Worm (Caenorhabditis elegans): ENCODE data around the gene D1086.10.

DNA sequence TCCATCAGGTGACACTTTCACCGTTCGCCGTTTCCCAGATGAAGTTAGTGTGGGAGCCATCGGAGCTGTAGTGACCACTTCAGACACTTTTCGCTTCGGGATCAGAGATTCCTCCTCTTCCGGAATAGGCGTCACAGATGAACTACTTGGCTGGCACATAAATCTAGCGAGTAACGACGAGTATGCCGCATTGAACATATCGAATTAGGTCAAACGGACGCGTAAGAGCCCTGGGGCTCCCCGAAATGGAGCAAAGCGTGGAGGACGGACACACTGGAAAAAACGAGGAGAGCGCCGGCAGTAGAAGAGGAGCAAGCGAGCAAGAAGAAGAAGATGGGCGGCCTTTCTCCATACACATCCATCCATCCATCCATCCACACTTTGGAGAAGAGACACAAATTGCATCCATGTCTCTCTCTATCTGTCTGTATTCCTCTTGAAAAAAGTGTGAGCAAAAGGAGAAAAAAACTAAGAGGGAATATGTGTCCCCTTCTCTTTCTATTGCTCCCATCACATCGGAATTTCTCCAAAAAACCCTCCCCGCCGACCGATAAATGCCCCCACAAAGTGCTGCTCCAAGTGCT is 43.9 kb downstream of the D1086.10 start:
- TF ChIP-seq ces-1 (GFP tag; optimal IDR thresholded peaks at IDR 0.05), result no peak
- no peak for TF ChIP-seq daf-12 (tag; optimal IDR thresholded peaks at IDR 0.05)
- TF ChIP-seq ama-1 (optimal IDR thresholded peaks at IDR 0.05), result no peak
- TF ChIP-seq nhr-76 (tag; optimal IDR thresholded peaks at IDR 0.05), result no peak
- TF ChIP-seq Y105C5A.15 (GFP tag; IDR thresholded peaks at IDR 0.05), result no peak
- no peak for TF ChIP-seq ztf-11 (tag; optimal IDR thresholded peaks at IDR 0.05)
- no peak for TF ChIP-seq lin-39 (tag; optimal IDR thresholded peaks at IDR 0.05)
- no peak for TF ChIP-seq zag-1 (tag; optimal IDR thresholded peaks at IDR 0.05)
- no peak for TF ChIP-seq ceh-44 (GFP tag; IDR thresholded peaks at IDR 0.05)
- no peak for TF ChIP-seq snpc-4 (tag; optimal IDR thresholded peaks at IDR 0.05)
- TF ChIP-seq nhr-11 (tag; optimal IDR thresholded peaks at IDR 0.05), result no peak
- no peak for TF ChIP-seq jun-1 (tag; optimal IDR thresholded peaks at IDR 0.05)
- no peak for TF ChIP-seq unc-39 (tag; optimal IDR thresholded peaks at IDR 0.05)

Data from whole organism, L4 larva.